Worm (Caenorhabditis elegans) whole organism, late embryonic: ENCODE results near the gene ZK1320.13.
"Not testable (repeated sequence)": the region's sequence is repeated elsewhere in the genome, so short reads cannot be mapped to it uniquely, and the experiment has no call there.

Experiments used
- C08G9.2 ChIP-seq: sonication (generic microtip); optimal IDR thresholded peaks from 2 replicates; lab custom pipeline; 2016; ENCODE audit warnings: mild to moderate bottlenecking, missing genetic modification characterization, moderate library complexity, missing compliant biosample characterization
- ceh-14 ChIP-seq: sonication (generic microtip); optimal IDR thresholded peaks from 2 replicates; lab custom pipeline; 2016; ENCODE audit warnings: missing genotype, missing genetic modification characterization, missing compliant biosample characterization
- ceh-2 ChIP-seq: sonication (generic microtip); optimal IDR thresholded peaks from 2 replicates; lab custom pipeline; 2016; ENCODE audit warnings: missing genotype, missing genetic modification characterization, missing compliant biosample characterization
- ceh-24 ChIP-seq: sonication (generic microtip); optimal IDR thresholded peaks from 2 replicates; lab custom pipeline; 2016; ENCODE audit warnings: mild to moderate bottlenecking, missing genetic modification characterization, missing compliant biosample characterization
- ceh-30 ChIP-seq: fragments of 150-350 bp; optimal IDR thresholded peaks from 2 replicates; lab custom pipeline; 2014; ENCODE audit warnings: missing biosample characterization, missing genetic modification characterization
- ceh-6 ChIP-seq: fragments of 200-800 bp; sonication (Bioruptor generic); optimal IDR thresholded peaks from 2 replicates; lab custom pipeline; 2018; ENCODE audit warnings: mild to moderate bottlenecking, missing genetic modification characterization, missing compliant biosample characterization
- ceh-9 ChIP-seq: sonication (generic microtip); optimal IDR thresholded peaks from 2 replicates; lab custom pipeline; 2016; ENCODE audit warnings: mild to moderate bottlenecking, missing genetic modification characterization, inconsistent platforms, missing compliant biosample characterization
- che-1 ChIP-seq: sonication (generic microtip); optimal IDR thresholded peaks from 2 replicates; lab custom pipeline; 2016; ENCODE audit warnings: mild to moderate bottlenecking, missing genetic modification characterization, missing compliant biosample characterization
- elt-2 ChIP-seq: sonication (generic microtip); optimal IDR thresholded peaks from 2 replicates; lab custom pipeline; 2016; ENCODE audit warnings: missing genetic modification reagents, missing genetic modification characterization, missing compliant biosample characterization
- fkh-10 ChIP-seq: fragments of 150-350 bp; optimal IDR thresholded peaks from 2 replicates; lab custom pipeline; 2014; ENCODE audit warnings: missing biosample characterization, missing genetic modification reagents, missing genetic modification characterization
- hlh-13 ChIP-seq: fragments of 200-800 bp; sonication (Bioruptor generic); optimal IDR thresholded peaks from 2 replicates; lab custom pipeline; 2018; ENCODE audit warnings: mild to moderate bottlenecking, missing genetic modification characterization, missing compliant biosample characterization
- mec-3 ChIP-seq: sonication (generic microtip); optimal IDR thresholded peaks from 2 replicates; lab custom pipeline; 2016; ENCODE audit warnings: borderline replicate concordance, missing genetic modification characterization, missing compliant biosample characterization
- nhr-11 ChIP-seq: fragments of 150-350 bp; optimal IDR thresholded peaks from 2 replicates; lab custom pipeline; 2014; ENCODE audit warnings: missing biosample characterization, missing genetic modification characterization
- pat-9 ChIP-seq: fragments of 200-800 bp; sonication (Bioruptor generic); optimal IDR thresholded peaks from 2 replicates; lab custom pipeline; 2018; ENCODE audit warnings: mild to moderate bottlenecking, missing genetic modification characterization, moderate library complexity, missing compliant biosample characterization
- pax-1 ChIP-seq: fragments of 150-350 bp; optimal IDR thresholded peaks from 2 replicates; lab custom pipeline; 2014; ENCODE audit warnings: missing biosample characterization, missing genetic modification characterization
- sox-4 ChIP-seq: sonication (generic microtip); optimal IDR thresholded peaks from 2 replicates; lab custom pipeline; 2017; ENCODE audit warnings: mild to moderate bottlenecking, missing genetic modification characterization, inconsistent platforms, missing compliant biosample characterization
- syd-9 ChIP-seq: sonication (generic microtip); optimal IDR thresholded peaks from 2 replicates; lab custom pipeline; 2016; ENCODE audit warnings: mild to moderate bottlenecking, missing genetic modification characterization, moderate library complexity, missing compliant biosample characterization
- unc-3 ChIP-seq, 2 experiments: fragments of 200-800 bp in 1 of 2; sonication (Bioruptor generic) in 1 of 2; sonication (generic microtip) in 1 of 2; conservative IDR thresholded peaks in 1 of 2; optimal IDR thresholded peaks in 1 of 2; 2 replicates each; pipeline versions ENCODE4 v1.3.6 to Lab custom; 2016 to 2022; ENCODE audit warnings: missing compliant biosample characterization in 2 of 2, missing genetic modification characterization in 2 of 2, missing genetic modification reagents in 1 of 2
- unc-42 ChIP-seq: sonication (generic microtip); optimal IDR thresholded peaks from 2 replicates; lab custom pipeline; 2016; ENCODE audit warnings: missing genotype, missing genetic modification characterization, missing compliant biosample characterization
- unc-86 ChIP-seq: sonication (generic microtip); optimal IDR thresholded peaks from 2 replicates; lab custom pipeline; 2016; ENCODE audit warnings: missing genetic modification characterization, missing compliant biosample characterization
- zip-5 ChIP-seq: sonication (generic microtip); optimal IDR thresholded peaks from 2 replicates; lab custom pipeline; 2016; ENCODE audit warnings: missing genetic modification characterization, missing compliant biosample characterization
- ztf-16 ChIP-seq: sonication (generic microtip); optimal IDR thresholded peaks from 2 replicates; lab custom pipeline; 2017; ENCODE audit warnings: missing genetic modification characterization, missing compliant biosample characterization

The ZK1320.13 gene

DNA sequence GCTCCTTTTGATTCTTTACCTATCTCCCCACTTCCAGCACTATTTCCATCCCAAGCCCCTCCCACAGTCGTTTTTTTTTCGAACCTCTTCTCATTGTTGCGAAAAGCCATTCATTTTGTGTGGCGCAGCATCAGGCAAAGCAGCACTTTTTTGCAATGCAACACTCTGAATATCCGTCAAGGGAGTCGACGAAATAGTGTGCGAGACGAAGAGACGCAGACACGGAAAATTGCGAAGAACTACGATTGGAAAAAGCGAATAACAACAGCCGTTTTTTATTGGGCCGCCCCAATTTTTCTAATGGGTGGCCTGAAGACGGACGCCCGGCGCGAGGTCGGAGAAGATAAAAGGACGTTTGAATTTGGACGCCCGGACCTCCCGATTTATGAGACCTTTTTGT lies 49.3 kb downstream of the ZK1320.13 start:
- no peak for TF ChIP-seq sox-4
- TF ChIP-seq hlh-13 = no peak
- TF ChIP-seq pat-9 = no peak
- TF ChIP-seq nhr-11 = no peak
- no peak for TF ChIP-seq ceh-24 (tag; lab: Kevin White, UChicago)
- TF ChIP-seq zip-5 (tag; lab: Kevin White, UChicago) = no peak
- no peak for TF ChIP-seq fkh-10
- no peak for TF ChIP-seq ceh-2 (tag; lab: Kevin White, UChicago)
- no peak for TF ChIP-seq unc-42 (tag; lab: Kevin White, UChicago)
- no peak for TF ChIP-seq syd-9 (tag; lab: Kevin White, UChicago)
- no peak for TF ChIP-seq ceh-9 (tag; lab: Kevin White, UChicago)
- no peak for TF ChIP-seq unc-3 (GFP tag; conservative IDR thresholded peaks at IDR 0.05; lab: Robert Waterston, UW)
- TF ChIP-seq unc-3 (tag; optimal IDR thresholded peaks at IDR 0.05; lab: Kevin White, UChicago) = no peak
- no peak for TF ChIP-seq ceh-14
- no peak for TF ChIP-seq unc-86 (tag; lab: Kevin White, UChicago)
- no peak for TF ChIP-seq ztf-16 (tag; lab: Kevin White, UChicago)
- TF ChIP-seq C08G9.2 = no peak
- TF ChIP-seq elt-2 = no peak
- no peak for TF ChIP-seq che-1 (tag; lab: Kevin White, UChicago)
- TF ChIP-seq mec-3 (tag; lab: Kevin White, UChicago) = no peak

DNA sequence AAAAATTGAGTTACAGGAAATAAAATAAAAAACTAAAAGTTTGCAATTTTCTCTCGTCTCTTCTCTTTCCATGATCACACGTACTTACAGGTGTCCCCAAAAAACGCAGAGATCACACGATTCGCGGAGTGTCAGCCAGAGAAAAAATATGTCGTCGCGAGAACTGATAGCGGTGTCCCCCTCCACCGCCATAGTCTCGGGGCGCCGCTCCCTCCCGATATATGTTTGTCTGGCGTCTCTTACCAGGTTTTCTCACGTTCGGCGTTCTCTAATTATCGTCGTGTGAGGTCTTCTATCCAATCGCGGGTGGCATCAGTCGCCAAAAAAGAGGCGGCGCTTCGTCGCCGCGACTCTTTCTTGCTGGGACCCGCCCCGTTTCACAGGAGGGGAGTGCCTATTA lies 51.2 kb downstream of the ZK1320.13 start, which contains the start of gene mab-3:
TSS of gene mab-3 (plus strand) at position 328 of the 400 bp plus-strand sequence.
- not testable (repeated sequence) for TF ChIP-seq ceh-6 (GFP tag; lab: Kevin White, UChicago); ceh-30; pax-1 (tag; lab: Kevin White, UChicago)
